Fruit fly (Drosophila melanogaster) ovary, adult (tissue): ENCODE data around the gene CG10513.
A peak's percentile ranks its signal among the peaks of the same experiment; 100 is the strongest.

Experiments used
- CG17801 ChIP-seq: fragments of 200-800 bp; optimal IDR thresholded peaks from 2 replicates; lab custom pipeline; 2019; ENCODE audit warnings: missing biosample characterization, mild to moderate bottlenecking, missing genetic modification characterization, moderate library complexity; ENCODE audit not compliant: partially characterized antibody

CG10513 gene

dm6 chr3R:25300575-25300974 lies 23.6 kb upstream of the CG10513 start, which contains the start of gene CG13659:
Gene CG13659, plus strand, starts transcription at chr3R:25300891.
- TF ChIP-seq CG17801 (GFP tag; lab: Kevin White, UChicago), result no peak

dm6 chr3R:25299507-25299964 lies 22.5 kb upstream of the CG10513 start, which contains the start of gene CG31288:
Gene CG31288, minus strand, starts transcription at chr3R:25299557.
- no peak for TF ChIP-seq CG17801 (GFP tag; lab: Kevin White, UChicago)

DNA sequence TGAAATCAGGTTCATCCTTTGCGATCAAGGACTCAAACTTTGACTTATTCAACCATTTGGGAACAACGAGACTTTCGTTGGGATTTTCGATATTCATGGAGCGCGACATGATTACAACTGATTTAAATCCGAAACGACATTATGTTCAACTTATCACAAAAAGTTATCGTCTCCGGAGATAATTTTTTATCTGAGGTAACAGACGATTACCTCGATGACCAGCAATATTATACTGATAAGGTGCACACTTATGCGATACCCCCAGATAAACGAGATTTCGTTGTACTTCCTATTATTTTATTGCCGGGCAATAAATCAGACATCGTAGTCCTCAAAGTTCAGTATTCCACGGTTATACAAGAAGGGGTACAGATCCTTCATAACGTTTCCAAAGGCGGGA lies 20.7 kb upstream of the CG10513 start, which contains the start of gene CG31097:
Gene CG31097, minus strand, starts transcription at position 101 of the 400 bp plus-strand sequence.
- no peak for TF ChIP-seq CG17801 (GFP tag; lab: Kevin White, UChicago)

- TF ChIP-seq CG17801 (GFP tag; lab: Kevin White, UChicago), result no peak
Observed at dm6 chr3R:25295320-25296020, 18.5 kb upstream of the CG10513 start, which contains the start of gene CG31102. Gene CG31102, minus strand, starts transcription at chr3R:25295594.

- TF ChIP-seq CG17801 (GFP tag; lab: Kevin White, UChicago), result peak; percentile 90
Observed at dm6 chr3R:25292864-25293284, 15.9 kb upstream of the CG10513 start, which contains the start of gene CG31098. Gene CG31098, minus strand, starts transcription at chr3R:25292977.

dm6 chr3R:25289589-25289988 lies 12.6 kb upstream of the CG10513 start, which contains the start of gene CG11893:
Gene CG11893, plus strand, starts transcription at chr3R:25289889.
- no peak for TF ChIP-seq CG17801 (GFP tag; lab: Kevin White, UChicago)

dm6 chr3R:25287128-25287527 lies 10.1 kb upstream of the CG10513 start, which contains the start of gene CG13658:
Gene CG13658, plus strand, starts transcription at chr3R:25287474.
- peak; percentile 40 for TF ChIP-seq CG17801 (GFP tag; lab: Kevin White, UChicago)

DNA sequence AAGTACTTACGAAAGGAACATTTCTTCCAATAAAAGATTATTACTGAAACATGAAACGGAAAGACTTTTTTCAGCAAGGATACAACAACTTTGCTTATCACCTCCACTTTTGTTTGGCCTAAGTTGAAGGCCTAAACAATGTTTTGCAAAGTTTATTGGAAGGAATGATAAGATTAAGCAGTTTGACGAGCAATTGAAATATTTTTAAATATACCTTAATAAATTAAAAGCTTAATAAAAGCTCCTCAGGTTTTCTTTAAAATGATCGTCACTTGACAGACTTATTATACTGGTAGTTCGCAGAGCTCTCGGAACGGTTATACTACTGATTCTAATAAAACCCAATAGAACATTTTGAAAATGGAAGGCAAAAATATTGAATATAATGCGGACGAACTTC lies 8.2 kb upstream of the CG10513 start, which contains the start of gene CG31104:
Gene CG31104, plus strand, starts transcription at position 301 of the 400 bp plus-strand sequence.
- TF ChIP-seq CG17801 (GFP tag; lab: Kevin White, UChicago), result no peak

DNA sequence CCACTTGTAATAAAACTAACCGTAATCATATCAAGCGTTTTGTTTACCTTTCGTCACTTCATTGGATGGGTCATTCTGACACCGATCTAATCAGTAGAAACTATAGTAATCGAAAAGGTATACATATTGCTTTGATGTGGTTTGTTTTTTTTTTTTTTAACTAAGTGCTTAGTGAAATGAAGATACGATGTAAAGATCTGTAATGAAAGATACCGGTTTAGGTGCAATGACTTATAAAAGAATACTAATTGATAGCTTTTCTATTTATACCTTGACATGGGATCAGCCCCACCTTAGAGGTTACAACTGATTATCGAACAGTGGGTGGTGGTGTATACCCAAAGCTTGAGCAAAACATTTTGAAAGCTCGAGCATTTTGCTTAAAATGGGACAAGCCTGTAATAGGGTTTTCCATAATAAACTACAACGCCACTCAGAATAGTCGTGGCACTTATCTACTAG lies 6.2 kb upstream of the CG10513 start, which contains the start of gene CG31300:
Gene CG31300, plus strand, starts transcription at position 412 of the 462 bp plus-strand sequence.
- TF ChIP-seq CG17801 (GFP tag; lab: Kevin White, UChicago), result no peak

dm6 chr3R:25281165-25281564 lies 4.2 kb upstream of the CG10513 start, which contains the start of gene CG11892:
Gene CG11892, plus strand, starts transcription at chr3R:25281548.
- TF ChIP-seq CG17801 (GFP tag; lab: Kevin White, UChicago), result peak; percentile 29

DNA sequence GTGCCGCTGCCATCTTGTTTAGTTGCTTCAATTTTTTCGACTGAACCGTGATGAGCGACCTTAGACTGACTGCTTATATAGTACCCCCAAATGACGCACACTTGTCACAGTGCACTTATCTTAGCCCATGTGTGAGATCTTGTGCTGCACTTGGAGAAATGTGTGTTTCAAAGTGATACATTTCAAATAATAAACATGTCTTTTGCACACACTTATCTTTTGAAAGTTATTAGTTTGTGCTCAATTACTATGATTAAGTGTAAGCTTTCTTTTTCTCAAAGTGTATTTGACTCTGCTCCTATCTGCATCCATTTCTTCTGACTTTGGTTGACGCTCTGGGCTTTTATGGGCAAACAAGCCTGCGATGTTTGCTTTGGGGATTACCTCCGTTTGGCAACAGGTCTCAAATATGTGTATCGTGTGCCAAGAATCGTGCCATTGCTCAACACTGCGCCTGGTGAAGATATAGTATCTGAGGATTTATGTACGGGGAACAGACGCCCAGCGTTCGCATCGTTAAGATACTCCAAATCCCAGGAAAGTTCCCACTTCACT lies 2.9 kb upstream of the CG10513 start, which contains the start of gene CG10514:
Gene CG10514, minus strand, starts transcription at position 51 of the 555 bp plus-strand sequence.
- TF ChIP-seq CG17801 (GFP tag; lab: Kevin White, UChicago), result no peak

DNA sequence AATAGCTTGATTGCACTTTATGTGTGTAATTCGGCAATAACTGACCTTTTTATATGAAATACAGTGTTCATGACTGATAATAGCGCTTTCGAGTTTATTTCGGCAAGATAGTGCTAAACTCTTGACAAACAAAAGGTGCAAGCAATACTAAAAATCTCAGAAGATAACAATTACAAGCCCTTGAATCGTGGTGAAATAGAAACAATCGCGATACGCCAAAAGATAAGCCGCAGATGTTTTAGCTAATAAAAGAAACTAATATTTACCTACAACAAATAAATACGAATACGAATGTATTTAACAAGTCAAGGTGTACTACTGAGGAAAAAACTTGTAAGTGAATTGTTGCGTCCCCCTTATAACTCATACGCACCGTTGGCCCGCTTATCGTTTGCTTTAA lies 1.7 kb downstream of the CG10513 start:
- peak; percentile 77 for TF ChIP-seq CG17801 (GFP tag; lab: Kevin White, UChicago)

DNA sequence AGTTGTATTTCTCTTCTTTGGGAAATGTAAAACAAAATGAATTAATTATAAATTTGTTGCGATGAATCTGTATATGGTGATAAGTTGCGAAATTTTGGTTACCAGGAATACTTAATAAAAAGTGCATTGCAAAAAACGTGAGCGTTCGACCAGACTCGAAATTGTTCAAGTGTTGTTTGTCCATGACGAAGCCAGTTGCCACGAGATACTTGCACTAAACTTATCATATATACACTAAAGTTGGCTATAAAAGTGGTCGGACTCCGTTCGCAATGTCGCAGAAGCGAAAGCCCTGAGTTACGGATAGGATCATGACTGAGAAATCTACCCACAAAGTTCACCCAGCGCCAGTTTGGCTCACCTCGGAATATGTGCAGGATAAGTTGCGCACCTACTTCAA lies 3.5 kb downstream of the CG10513 start, which contains the start of gene CG11878:
Gene CG11878, plus strand, starts transcription at position 301 of the 400 bp plus-strand sequence.
- no peak for TF ChIP-seq CG17801 (GFP tag; lab: Kevin White, UChicago)

DNA sequence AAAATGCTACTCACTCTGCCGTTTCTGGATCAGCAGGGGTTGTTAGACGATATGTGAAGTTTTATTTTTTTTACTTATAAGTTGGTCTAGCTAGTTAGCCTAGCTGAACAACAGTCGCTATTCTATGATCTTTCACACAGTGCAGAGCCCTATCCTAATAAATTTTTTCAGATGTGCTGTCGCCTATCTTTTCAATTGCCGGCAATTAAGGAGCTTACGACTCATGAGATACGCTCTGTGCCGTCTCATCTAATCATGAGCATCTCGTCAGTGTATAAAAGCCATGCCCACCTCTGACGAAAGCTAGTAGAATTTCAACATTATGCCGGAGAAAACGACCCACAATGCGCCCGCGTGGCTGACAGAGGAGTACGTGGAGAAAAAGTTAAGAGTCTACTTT lies 7.1 kb downstream of the CG10513 start, which contains the start of the genes CG11889 and CG11891:
Gene CG11889, plus strand, starts transcription at position 301 of the 400 bp plus-strand sequence.
Gene CG11891, plus strand, starts transcription at position 301 of the 400 bp plus-strand sequence.
- TF ChIP-seq CG17801 (GFP tag; lab: Kevin White, UChicago), result no peak

dm6 chr3R:25266751-25267150 lies 10.3 kb downstream of the CG10513 start:
- no peak for TF ChIP-seq CG17801 (GFP tag; lab: Kevin White, UChicago)
